Worm (Caenorhabditis elegans): ENCODE data around the gene C45G9.14.

Gene C45G9.14

ce11 chrIII:5010723-5011122 is 34.1 kb upstream of the C45G9.14 start:
- no peak for TF ChIP-seq aly-1 (tag; optimal IDR thresholded peaks at IDR 0.05)
- TF ChIP-seq B0310.2 (tag; optimal IDR thresholded peaks at IDR 0.05) = no peak

- TF ChIP-seq hmbx-1 (tag; optimal IDR thresholded peaks at IDR 0.05) = no peak
- no peak for TF ChIP-seq sea-1 (GFP tag; conservative IDR thresholded peaks at IDR 0.05)
- TF ChIP-seq ceh-13 (GFP tag; optimal IDR thresholded peaks at IDR 0.05) = no peak
- no peak for TF ChIP-seq F13C5.2 (tag; optimal IDR thresholded peaks at IDR 0.05)
- no peak for TF ChIP-seq scrt-1 (GFP tag; IDR thresholded peaks at IDR 0.05)
Measured at ce11 chrIII:5012460-5012859, 32.3 kb upstream of the C45G9.14 start.

- TF ChIP-seq ama-1 (optimal IDR thresholded peaks at IDR 0.05) (no peak), hmbx-1 (tag; optimal IDR thresholded peaks at IDR 0.05) (no peak), flt-1 (GFP tag; IDR thresholded peaks at IDR 0.05) (no peak), scrt-1 (GFP tag; IDR thresholded peaks at IDR 0.05) (peak; percentile 14; the same call in 1 of the 2 replicates), aly-1 (tag; optimal IDR thresholded peaks at IDR 0.05) (peak; percentile 64), hmg-4 (GFP tag; optimal IDR thresholded peaks at IDR 0.05) (peak; percentile 88), ets-7 (tag; optimal IDR thresholded peaks at IDR 0.05) (no peak), pes-1 (GFP tag; IDR thresholded peaks at IDR 0.05) (peak; percentile 48; the same call in 1 of the 2 replicates), ceh-13 (GFP tag; optimal IDR thresholded peaks at IDR 0.05) (no peak), tbx-11 (GFP tag; IDR thresholded peaks at IDR 0.05) (0 out of 2 replicates have a peak, but pooled peaks have one; percentile 3), hnd-1 (tag; optimal IDR thresholded peaks at IDR 0.05) (no peak), B0310.2 (tag; optimal IDR thresholded peaks at IDR 0.05) (no peak), ceh-36 (tag; optimal IDR thresholded peaks at IDR 0.05) (no peak), tbx-37 (GFP tag; conservative IDR thresholded peaks at IDR 0.05) (no peak), sea-1 (GFP tag; conservative IDR thresholded peaks at IDR 0.05) (0 out of 2 replicates have a peak, but pooled peaks have one; percentile 39), F13C5.2 (tag; optimal IDR thresholded peaks at IDR 0.05) (peak; percentile 74), tra-4 (tag; optimal IDR thresholded peaks at IDR 0.05) (no peak)
Measured at ce11 chrIII:5013915-5014346, 30.9 kb upstream of the C45G9.14 start.

ce11 chrIII:5017550-5017949 is 27.3 kb upstream of the C45G9.14 start, which contains the start of gene larp-1:
larp-1 (minus strand) TSS chrIII:5017650.
- TF ChIP-seq hnd-1 (tag; optimal IDR thresholded peaks at IDR 0.05) (no peak), sea-1 (GFP tag; conservative IDR thresholded peaks at IDR 0.05) (no peak), F13C5.2 (tag; optimal IDR thresholded peaks at IDR 0.05) (no peak)

ce11 chrIII:5018116-5018689 is 26.6 kb upstream of the C45G9.14 start, which contains the start of gene wip-1:
wip-1 (plus strand) TSS chrIII:5018639.
- TF ChIP-seq F13C5.2 (tag; optimal IDR thresholded peaks at IDR 0.05) = peak; percentile 93
- no peak for TF ChIP-seq ceh-36 (tag; optimal IDR thresholded peaks at IDR 0.05)
- TF ChIP-seq ceh-13 (GFP tag; optimal IDR thresholded peaks at IDR 0.05) = peak; percentile 22
- peak; percentile 95 for TF ChIP-seq hmg-4 (GFP tag; optimal IDR thresholded peaks at IDR 0.05)
- peak; percentile 67 for TF ChIP-seq tbx-11 (GFP tag; IDR thresholded peaks at IDR 0.05)
- peak; percentile 75 for TF ChIP-seq flt-1 (GFP tag; IDR thresholded peaks at IDR 0.05)
- peak; percentile 44 for TF ChIP-seq ets-7 (tag; optimal IDR thresholded peaks at IDR 0.05)
- TF ChIP-seq pes-1 (GFP tag; IDR thresholded peaks at IDR 0.05) = peak; percentile 77
- TF ChIP-seq tra-4 (tag; optimal IDR thresholded peaks at IDR 0.05) = peak; percentile 65
- peak; percentile 65 for TF ChIP-seq scrt-1 (GFP tag; IDR thresholded peaks at IDR 0.05)
- peak; percentile 56 for TF ChIP-seq aly-1 (tag; optimal IDR thresholded peaks at IDR 0.05)
- no peak for TF ChIP-seq hmbx-1 (tag; optimal IDR thresholded peaks at IDR 0.05)
- no peak for TF ChIP-seq B0310.2 (tag; optimal IDR thresholded peaks at IDR 0.05)
- no peak for TF ChIP-seq hnd-1 (tag; optimal IDR thresholded peaks at IDR 0.05)
- no peak for TF ChIP-seq ama-1 (optimal IDR thresholded peaks at IDR 0.05)
- peak; percentile 67; the same call in 1 of the 2 replicates for TF ChIP-seq tbx-37 (GFP tag; conservative IDR thresholded peaks at IDR 0.05)
- 0 out of 2 replicates have a peak, but pooled peaks have one; percentile 35 for TF ChIP-seq sea-1 (GFP tag; conservative IDR thresholded peaks at IDR 0.05)

- no peak for TF ChIP-seq tbx-37 (GFP tag; conservative IDR thresholded peaks at IDR 0.05)
- no peak for TF ChIP-seq flt-1 (GFP tag; IDR thresholded peaks at IDR 0.05)
- TF ChIP-seq hnd-1 (tag; optimal IDR thresholded peaks at IDR 0.05) = no peak
- no peak for TF ChIP-seq ceh-13 (GFP tag; optimal IDR thresholded peaks at IDR 0.05)
- no peak for TF ChIP-seq sea-1 (GFP tag; conservative IDR thresholded peaks at IDR 0.05)
- TF ChIP-seq pes-1 (GFP tag; IDR thresholded peaks at IDR 0.05) = no peak
- no peak for TF ChIP-seq hmbx-1 (tag; optimal IDR thresholded peaks at IDR 0.05)
- no peak for TF ChIP-seq B0310.2 (tag; optimal IDR thresholded peaks at IDR 0.05)
- no peak for TF ChIP-seq F13C5.2 (tag; optimal IDR thresholded peaks at IDR 0.05)
Measured at ce11 chrIII:5020924-5021323, 23.9 kb upstream of the C45G9.14 start, which contains the start of gene mdt-11. mdt-11 (plus strand) TSS chrIII:5021224.

ce11 chrIII:5021689-5022088 is 23.1 kb upstream of the C45G9.14 start, which contains the start of gene R144.3:
R144.3 (plus strand) TSS chrIII:5021989.
- TF ChIP-seq F13C5.2 (tag; optimal IDR thresholded peaks at IDR 0.05) = no peak
- no peak for TF ChIP-seq tbx-11 (GFP tag; IDR thresholded peaks at IDR 0.05)
- TF ChIP-seq hmbx-1 (tag; optimal IDR thresholded peaks at IDR 0.05) = no peak
- no peak for TF ChIP-seq B0310.2 (tag; optimal IDR thresholded peaks at IDR 0.05)
- TF ChIP-seq hmg-4 (GFP tag; optimal IDR thresholded peaks at IDR 0.05) = no peak

ce11 chrIII:5022964-5023363 is 21.8 kb upstream of the C45G9.14 start, which contains the start of gene R144.13:
R144.13 (plus strand) TSS chrIII:5023264.
- TF ChIP-seq sea-1 (GFP tag; conservative IDR thresholded peaks at IDR 0.05) (no peak), scrt-1 (GFP tag; IDR thresholded peaks at IDR 0.05) (no peak), hmg-4 (GFP tag; optimal IDR thresholded peaks at IDR 0.05) (no peak), ceh-13 (GFP tag; optimal IDR thresholded peaks at IDR 0.05) (no peak), tra-4 (tag; optimal IDR thresholded peaks at IDR 0.05) (no peak), pes-1 (GFP tag; IDR thresholded peaks at IDR 0.05) (no peak), B0310.2 (tag; optimal IDR thresholded peaks at IDR 0.05) (no peak), ama-1 (optimal IDR thresholded peaks at IDR 0.05) (no peak), tbx-37 (GFP tag; conservative IDR thresholded peaks at IDR 0.05) (no peak), tbx-11 (GFP tag; IDR thresholded peaks at IDR 0.05) (no peak), F13C5.2 (tag; optimal IDR thresholded peaks at IDR 0.05) (no peak), hmbx-1 (tag; optimal IDR thresholded peaks at IDR 0.05) (no peak), hnd-1 (tag; optimal IDR thresholded peaks at IDR 0.05) (no peak)

All from whole organism, early embryonic.